Worm (Caenorhabditis elegans) whole organism, L4 larva: ENCODE measurements around the gene srlf-33.

Experiments used
- aha-1 ChIP-seq: fragments of 150-350 bp; peaks from one replicate; lab custom pipeline; 2014; ENCODE audit warnings: missing biosample characterization, missing genetic modification characterization
- lin-38 ChIP-seq: fragments of 200-800 bp; sonication (Bioruptor generic); IDR thresholded peaks from 2 replicates; pipeline ENCODE4 v1.3.6; 2022; ENCODE audit warnings: missing genetic modification reagents, missing genetic modification characterization, missing compliant biosample characterization
- mxl-2 ChIP-seq: fragments of 200-800 bp; sonication (Bioruptor generic); conservative IDR thresholded peaks from 2 replicates; pipeline ENCODE4 v1.3.6; 2022; ENCODE audit warnings: missing genetic modification reagents, missing genetic modification characterization, missing compliant biosample characterization
- nhr-237 ChIP-seq: sonication (generic microtip); optimal IDR thresholded peaks from 2 replicates; lab custom pipeline; 2017; ENCODE audit warnings: missing biosample characterization, missing genetic modification characterization
- nhr-77 ChIP-seq: fragments of 150-350 bp; optimal IDR thresholded peaks from 2 replicates; lab custom pipeline; 2014; ENCODE audit warnings: missing biosample characterization, missing genetic modification characterization
- snpc-4 ChIP-seq: fragments of 150-350 bp; optimal IDR thresholded peaks from 2 replicates; lab custom pipeline; 2014; ENCODE audit warnings: missing biosample characterization, missing genetic modification characterization

ce11 chrIV:11883478-11883877 is 41.8 kb downstream of the srlf-33 start:
- TF ChIP-seq lin-38 (GFP tag; lab: Robert Waterston, UW) (no peak), snpc-4 (tag; lab: Kevin White, UChicago) (no peak), nhr-237 (no peak), aha-1 (tag; lab: Kevin White, UChicago) (no peak), nhr-77 (no peak), mxl-2 (GFP tag; lab: Robert Waterston, UW) (no peak)
